Fruit fly (Drosophila melanogaster) whole organism, adult: ENCODE results near the gene S6k.

Experiments used
- CG11617 ChIP-seq: fragments of 200-800 bp; sonication (Bioruptor generic); optimal IDR thresholded peaks from 2 replicates; lab custom pipeline; 2017; ENCODE audit warnings: mild to moderate bottlenecking, missing biosample characterization, missing genetic modification reagents, missing genetic modification characterization
- CG12768 ChIP-seq: fragments of 200-800 bp; sonication (Bioruptor generic); optimal IDR thresholded peaks from 2 replicates; lab custom pipeline; 2017; ENCODE audit warnings: missing biosample characterization, missing genetic modification characterization, mild to moderate bottlenecking, moderate library complexity, missing genetic modification reagents
- CG14711 ChIP-seq: fragments of 200-800 bp; sonication (Bioruptor generic); optimal IDR thresholded peaks from 2 replicates; lab custom pipeline; 2018; ENCODE audit warnings: missing biosample characterization, mild to moderate bottlenecking, missing genetic modification characterization, moderate library complexity
- CG1620 ChIP-seq: fragments of 200-800 bp; sonication (Bioruptor generic); optimal IDR thresholded peaks from 2 replicates; lab custom pipeline; 2016; ENCODE audit warnings: missing biosample characterization, missing genetic modification characterization
- CG33017 ChIP-seq: fragments of 200-800 bp; sonication (Bioruptor generic); optimal IDR thresholded peaks from 2 replicates; lab custom pipeline; 2018; ENCODE audit warnings: missing biosample characterization, mild to moderate bottlenecking, missing genetic modification characterization, moderate library complexity
- CG5204 ChIP-seq: fragments of 200-800 bp; sonication (Bioruptor generic); optimal IDR thresholded peaks from 2 replicates; lab custom pipeline; 2016; ENCODE audit warnings: missing biosample characterization, missing genetic modification characterization
- CG7045 ChIP-seq: fragments of 200-800 bp; sonication (Bioruptor generic); optimal IDR thresholded peaks from 2 replicates; lab custom pipeline; 2017; ENCODE audit warnings: missing biosample characterization, mild to moderate bottlenecking, missing genetic modification characterization
- CG7101 ChIP-seq: fragments of 200-800 bp; sonication (Bioruptor generic); optimal IDR thresholded peaks from 2 replicates; lab custom pipeline; 2018; ENCODE audit warnings: missing biosample characterization, mild to moderate bottlenecking, missing genetic modification characterization, moderate library complexity
- Clk ChIP-seq: fragments of 200-800 bp; sonication (Bioruptor generic); optimal IDR thresholded peaks from 2 replicates; lab custom pipeline; 2017; ENCODE audit warnings: missing biosample characterization, missing genetic modification characterization
- Crg-1 ChIP-seq: fragments of 200-800 bp; sonication (Bioruptor generic); optimal IDR thresholded peaks from 2 replicates; lab custom pipeline; 2016; ENCODE audit warnings: missing biosample characterization, missing genetic modification characterization
- Hr96 ChIP-seq: fragments of 200-800 bp; sonication (Bioruptor generic); optimal IDR thresholded peaks from 2 replicates; lab custom pipeline; 2016; ENCODE audit warnings: missing biosample characterization, missing genetic modification characterization
- Mnt ChIP-seq: fragments of 200-800 bp; sonication (Bioruptor generic); optimal IDR thresholded peaks from 2 replicates; lab custom pipeline; 2016; ENCODE audit warnings: missing biosample characterization, mild to moderate bottlenecking, missing genetic modification characterization
- bab1 ChIP-seq: fragments of 200-800 bp; sonication (Bioruptor generic); optimal IDR thresholded peaks from 3 replicates; lab custom pipeline; 2019; ENCODE audit warnings: missing biosample characterization, mild to moderate bottlenecking, missing genetic modification characterization, moderate library complexity
- cic ChIP-seq: fragments of 200-800 bp; sonication (Bioruptor generic); optimal IDR thresholded peaks from 2 replicates; lab custom pipeline; 2017; ENCODE audit warnings: missing biosample characterization, mild to moderate bottlenecking, missing genetic modification characterization, moderate library complexity
- cnc ChIP-seq, 2 experiments: fragments of >200 bp; optimal IDR thresholded peaks; 2 replicates each; lab custom pipeline; 2017
- kay ChIP-seq: fragments of 200-800 bp; sonication (Bioruptor generic); peaks from one replicate; lab custom pipeline; 2016; ENCODE audit warnings: missing biosample characterization, missing genetic modification characterization, borderline replicate concordance
- ovo ChIP-seq: fragments of 200-800 bp; sonication (Bioruptor generic); optimal IDR thresholded peaks from 2 replicates; lab custom pipeline; 2016; ENCODE audit warnings: missing biosample characterization, missing genetic modification characterization
- pad ChIP-seq: fragments of 200-800 bp; sonication (Bioruptor generic); optimal IDR thresholded peaks from 3 replicates; lab custom pipeline; 2017; ENCODE audit warnings: missing biosample characterization, missing genetic modification characterization, mild to moderate bottlenecking, moderate library complexity, missing genetic modification reagents
- tj ChIP-seq: fragments of 200-800 bp; sonication (Bioruptor generic); optimal IDR thresholded peaks from 3 replicates; lab custom pipeline; 2017; ENCODE audit warnings: missing biosample characterization, mild to moderate bottlenecking, missing genetic modification characterization, moderate library complexity
- toe ChIP-seq: fragments of 200-800 bp; sonication (Bioruptor generic); optimal IDR thresholded peaks from 2 replicates; lab custom pipeline; 2016; ENCODE audit warnings: missing biosample characterization, missing genetic modification characterization

The S6k gene

dm6 chr3L:5786604-5787003 is 24.1 kb downstream of the S6k start, which contains the start of gene Cralbp:
Gene Cralbp, minus strand, starts transcription at chr3L:5786718.
- no peak for TF ChIP-seq kay
- TF ChIP-seq CG5204 (GFP tag; lab: Kevin White, UChicago): no peak
- no peak for TF ChIP-seq Hr96 (GFP tag; lab: Kevin White, UChicago)
- no peak for TF ChIP-seq Clk (GFP tag; lab: Kevin White, UChicago)
- no peak for TF ChIP-seq Mnt
- no peak for TF ChIP-seq bab1 (GFP tag; lab: Kevin White, UChicago)
- no peak for TF ChIP-seq CG7101
- TF ChIP-seq CG14711 (tag; lab: Kevin White, UChicago): no peak
- TF ChIP-seq CG33017: no peak
- TF ChIP-seq CG7045: no peak
- TF ChIP-seq pad (GFP tag; lab: Kevin White, UChicago): no peak
- TF ChIP-seq toe (GFP tag; lab: Kevin White, UChicago): no peak
- TF ChIP-seq tj (GFP tag; lab: Kevin White, UChicago): no peak
- TF ChIP-seq CG12768 (GFP tag; lab: Kevin White, UChicago): no peak
- TF ChIP-seq cnc (optimal IDR thresholded peaks at IDR 0.05; lab: Kevin White, UChicago): no peak

- TF ChIP-seq ovo (GFP tag; lab: Kevin White, UChicago): no peak
- TF ChIP-seq CG14711 (tag; lab: Kevin White, UChicago): no peak
- no peak for TF ChIP-seq cnc (optimal IDR thresholded peaks at IDR 0.05; lab: Kevin White, UChicago)
- TF ChIP-seq toe (GFP tag; lab: Kevin White, UChicago): no peak
- no peak for TF ChIP-seq CG11617 (GFP tag; lab: Kevin White, UChicago)
- TF ChIP-seq Clk (GFP tag; lab: Kevin White, UChicago): no peak
- no peak for TF ChIP-seq kay
- no peak for TF ChIP-seq CG7045
- TF ChIP-seq CG7101: no peak
- TF ChIP-seq Mnt: no peak
- TF ChIP-seq Crg-1: no peak
- TF ChIP-seq tj (GFP tag; lab: Kevin White, UChicago): no peak
- no peak for TF ChIP-seq CG12768 (GFP tag; lab: Kevin White, UChicago)
- TF ChIP-seq CG1620 (GFP tag; lab: Kevin White, UChicago): no peak
These were observed 25.3 kb downstream of the S6k start for dm6 chr3L:5785237-5786062.

DNA sequence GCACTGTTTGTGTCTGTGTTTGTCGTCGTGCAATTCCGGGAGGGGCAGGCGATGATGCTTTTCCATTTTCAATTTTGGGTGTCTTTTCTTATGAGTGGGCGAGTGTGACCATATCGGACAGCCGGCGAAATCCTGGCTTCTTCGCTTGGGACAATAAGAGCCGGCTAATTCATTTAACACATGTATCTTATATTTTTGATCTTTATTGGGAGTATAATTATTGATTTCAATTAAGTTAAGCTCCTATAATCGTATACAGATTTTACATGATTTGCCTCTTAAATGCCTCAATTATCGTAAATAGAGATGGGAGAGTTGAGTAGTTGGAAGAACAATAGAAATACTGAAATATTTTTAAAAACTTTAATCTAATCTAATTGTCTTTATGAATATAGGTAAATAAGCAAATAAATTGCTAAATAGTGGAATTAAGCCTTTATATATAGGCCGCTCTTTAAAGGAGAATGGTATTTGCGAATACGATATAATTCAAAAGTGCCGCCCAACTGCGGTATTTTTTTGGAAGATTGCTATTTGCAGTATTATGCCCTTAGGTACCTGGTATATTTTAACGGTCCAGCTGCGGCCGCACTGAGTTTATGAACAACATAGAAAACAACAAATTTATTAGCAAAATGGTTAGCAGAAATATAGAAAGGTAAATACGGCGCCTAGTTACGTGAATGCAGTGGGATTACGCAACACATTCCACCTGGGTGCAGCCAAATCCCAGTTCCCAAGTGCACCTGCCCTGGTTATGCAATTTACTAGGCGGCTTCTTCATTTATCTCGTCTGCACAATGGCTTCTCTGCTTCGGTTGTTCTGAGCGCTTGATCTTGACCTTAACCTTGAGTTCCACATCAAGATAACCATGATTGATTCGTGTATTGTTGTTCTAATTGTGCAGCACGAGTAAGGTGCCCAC is 31.0 kb downstream of the S6k start, which contains the start of the genes Myt1, PGRP-LD and Pmi:
Gene Myt1 (minus strand): TSS at position 116 of the 926 bp plus-strand sequence.
Gene PGRP-LD (plus strand): TSS at position 576 of the 926 bp plus-strand sequence.
Gene Pmi (plus strand): TSS at position 576 of the 926 bp plus-strand sequence.
- TF ChIP-seq CG33017 (no peak), CG1620 (GFP tag; lab: Kevin White, UChicago) (no peak), CG12768 (GFP tag; lab: Kevin White, UChicago) (no peak), ovo (GFP tag; lab: Kevin White, UChicago) (no peak), Crg-1 (no peak), CG7045 (no peak), toe (GFP tag; lab: Kevin White, UChicago) (no peak), Mnt (no peak), tj (GFP tag; lab: Kevin White, UChicago) (no peak), CG14711 (tag; lab: Kevin White, UChicago) (no peak), pad (GFP tag; lab: Kevin White, UChicago) (no peak), cic (GFP tag; lab: Kevin White, UChicago) (no peak), cnc (optimal IDR thresholded peaks at IDR 0.05; lab: Kevin White, UChicago) (no peak), Clk (GFP tag; lab: Kevin White, UChicago) (no peak), CG11617 (GFP tag; lab: Kevin White, UChicago) (no peak), CG5204 (GFP tag; lab: Kevin White, UChicago) (no peak)

DNA sequence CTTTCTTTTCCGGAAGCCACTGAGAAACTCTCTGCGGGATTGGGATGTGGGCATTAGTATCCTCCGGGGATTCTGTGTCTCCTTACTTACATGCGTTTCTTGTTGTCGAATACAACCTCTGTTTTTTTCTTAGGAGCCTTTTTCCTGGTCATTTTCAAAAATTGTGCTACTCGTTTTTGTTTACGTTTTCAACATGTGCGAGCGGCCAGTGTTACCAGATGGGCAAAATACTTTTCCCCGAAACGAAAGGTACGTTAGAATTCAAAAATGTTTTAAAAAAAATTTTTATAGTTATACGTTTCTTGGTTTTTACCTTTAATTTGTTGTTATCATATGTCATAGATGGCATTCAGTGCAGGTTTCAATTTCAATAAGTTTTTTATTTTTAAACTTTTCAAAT is 33.6 kb downstream of the S6k start, which contains the start of gene vito:
Gene vito (minus strand): TSS at position 220 of the 400 bp plus-strand sequence.
- TF ChIP-seq cic (GFP tag; lab: Kevin White, UChicago) (no peak), CG1620 (GFP tag; lab: Kevin White, UChicago) (no peak), Mnt (peak; percentile 93), CG33017 (no peak), CG7045 (no peak), CG12768 (GFP tag; lab: Kevin White, UChicago) (no peak), bab1 (GFP tag; lab: Kevin White, UChicago) (peak; percentile 17), CG11617 (GFP tag; lab: Kevin White, UChicago) (no peak), CG7101 (no peak), kay (no peak), pad (GFP tag; lab: Kevin White, UChicago) (no peak), CG14711 (tag; lab: Kevin White, UChicago) (no peak), Crg-1 (no peak)

dm6 chr3L:5774782-5775181 is 35.9 kb downstream of the S6k start:
- peak; percentile 37 for TF ChIP-seq CG12768 (GFP tag; lab: Kevin White, UChicago)
- no peak for TF ChIP-seq Crg-1
